Worm (Caenorhabditis elegans) whole organism, L1 larva: ENCODE results near the gene T05A12.4.
A peak's percentile ranks its signal among the peaks of the same experiment; 100 is the strongest.

Source experiments
- C04F5.9 ChIP-seq: sonication (generic microtip); optimal IDR thresholded peaks from 2 replicates; lab custom pipeline; 2016; ENCODE audit warnings: missing genetic modification characterization, missing compliant biosample characterization
- C16A3.4 ChIP-seq: fragments of 150-350 bp; optimal IDR thresholded peaks from 2 replicates; lab custom pipeline; 2014; ENCODE audit warnings: missing biosample characterization, missing genetic modification characterization
- C34B4.2 ChIP-seq: sonication (generic microtip); optimal IDR thresholded peaks from 2 replicates; lab custom pipeline; 2017; ENCODE audit warnings: mild to moderate bottlenecking, missing genetic modification characterization, missing compliant biosample characterization
- F16B12.6 ChIP-seq: fragments of 150-350 bp; optimal IDR thresholded peaks from 2 replicates; lab custom pipeline; 2014; ENCODE audit warnings: missing biosample characterization, missing genetic modification characterization
- Y116A8C.19 ChIP-seq: sonication (generic microtip); optimal IDR thresholded peaks from 2 replicates; lab custom pipeline; 2016; ENCODE audit warnings: missing compliant biosample characterization, missing genetic modification characterization, borderline replicate concordance
- aha-1 ChIP-seq: fragments of 150-350 bp; optimal IDR thresholded peaks from 2 replicates; lab custom pipeline; 2014; ENCODE audit warnings: missing biosample characterization, missing genetic modification characterization
- aly-2 ChIP-seq: fragments of 150-350 bp; optimal IDR thresholded peaks from 2 replicates; lab custom pipeline; 2014; ENCODE audit warnings: missing biosample characterization, missing genetic modification characterization
- ama-1 ChIP-seq: fragments of 150-350 bp; optimal IDR thresholded peaks from 2 replicates; lab custom pipeline; 2014
- blmp-1 ChIP-seq: fragments of 150-350 bp; optimal IDR thresholded peaks from 2 replicates; lab custom pipeline; 2014; ENCODE audit warnings: missing biosample characterization, missing genetic modification characterization
- ceh-8 ChIP-seq: fragments of 200-800 bp; sonication (Bioruptor generic); optimal IDR thresholded peaks from 2 replicates; lab custom pipeline; 2018; ENCODE audit warnings: mild to moderate bottlenecking, missing genetic modification characterization, moderate library complexity, missing compliant biosample characterization
- ceh-90 ChIP-seq: sonication (generic microtip); optimal IDR thresholded peaks from 2 replicates; lab custom pipeline; 2016; ENCODE audit warnings: missing genetic modification characterization, missing compliant biosample characterization
- ces-1 ChIP-seq: fragments of 150-350 bp; optimal IDR thresholded peaks from 2 replicates; lab custom pipeline; 2014; ENCODE audit warnings: missing biosample characterization, missing genetic modification reagents, missing genetic modification characterization
- dpl-1 ChIP-seq, 3 experiments: fragments of 150-350 bp in 2 of 3; sonication (generic microtip) in 1 of 3; optimal IDR thresholded peaks; 2 replicates each; lab custom pipeline; 2014 to 2017; ENCODE audit warnings: missing biosample characterization in 3 of 3, missing genetic modification characterization in 3 of 3, missing genetic modification reagents in 3 of 3
- efl-1 ChIP-seq, 4 experiments: fragments of 150-350 bp; optimal IDR thresholded peaks in 3 of 4; peaks in 1 of 4; 1 replicate in 1 of 4; 2 replicates in 3 of 4; lab custom pipeline; 2014; ENCODE audit warnings: missing biosample characterization in 2 of 4, missing genetic modification characterization in 2 of 4, missing genetic modification reagents in 2 of 4
- efl-3 ChIP-seq: fragments of 200-800 bp; sonication (Bioruptor generic); optimal IDR thresholded peaks from 2 replicates; lab custom pipeline; 2018; ENCODE audit warnings: mild to moderate bottlenecking, missing genetic modification characterization, missing compliant biosample characterization
- egl-13 ChIP-seq: sonication (generic microtip); optimal IDR thresholded peaks from 2 replicates; lab custom pipeline; 2016; ENCODE audit warnings: missing genotype, missing genetic modification reagents, missing genetic modification characterization, missing compliant biosample characterization
- egl-27 ChIP-seq, 2 experiments: fragments of 150-350 bp in 1 of 2; sonication (generic microtip); optimal IDR thresholded peaks; 3 replicates each; lab custom pipeline; 2017 to 2018; ENCODE audit warnings: missing biosample characterization in 2 of 2, missing genetic modification characterization in 2 of 2, missing genetic modification reagents in 2 of 2
- ets-5 ChIP-seq: fragments of 200-800 bp; sonication (Bioruptor generic); IDR thresholded peaks from 2 replicates; pipeline ENCODE4 v1.3.6; 2022; ENCODE audit warnings: missing genetic modification characterization, missing compliant biosample characterization
- fkh-10 ChIP-seq: sonication (generic microtip); optimal IDR thresholded peaks from 2 replicates; lab custom pipeline; 2017; ENCODE audit warnings: missing biosample characterization, missing genetic modification reagents, missing genetic modification characterization
- fkh-8 ChIP-seq: sonication (generic microtip); optimal IDR thresholded peaks from 2 replicates; lab custom pipeline; 2016; ENCODE audit warnings: mild to moderate bottlenecking, missing genetic modification characterization, missing compliant biosample characterization
- fos-1 ChIP-seq: fragments of 150-350 bp; optimal IDR thresholded peaks from 2 replicates; lab custom pipeline; 2014; ENCODE audit warnings: missing biosample characterization, missing genetic modification characterization
- grh-1 ChIP-seq: fragments of 200-800 bp; sonication (Bioruptor generic); IDR thresholded peaks from 2 replicates; pipeline ENCODE4 v1.3.6; 2022; ENCODE audit warnings: missing genetic modification reagents, missing genetic modification characterization, missing compliant biosample characterization
- hlh-17 ChIP-seq: fragments of 200-800 bp; sonication (Bioruptor generic); optimal IDR thresholded peaks from 2 replicates; lab custom pipeline; 2018; ENCODE audit warnings: missing genetic modification characterization, mild to moderate bottlenecking, missing compliant biosample characterization, moderate library complexity, borderline replicate concordance
- hpl-2 ChIP-seq: fragments of 150-350 bp; optimal IDR thresholded peaks from 2 replicates; lab custom pipeline; 2014; ENCODE audit warnings: missing biosample characterization, missing genetic modification reagents, missing genetic modification characterization
- irx-1 ChIP-seq: sonication (generic microtip); optimal IDR thresholded peaks from 2 replicates; lab custom pipeline; 2016; ENCODE audit warnings: missing genetic modification characterization, missing compliant biosample characterization
- isw-1 ChIP-seq: fragments of 200-800 bp; sonication (Bioruptor generic); IDR thresholded peaks from 2 replicates; pipeline ENCODE4 v1.3.6; 2022; ENCODE audit warnings: missing genetic modification characterization, missing compliant biosample characterization
- jun-1 ChIP-seq: fragments of 150-350 bp; optimal IDR thresholded peaks from 2 replicates; lab custom pipeline; 2014; ENCODE audit warnings: missing biosample characterization, missing genetic modification reagents, missing genetic modification characterization
- lin-15B ChIP-seq: fragments of 150-350 bp; sonication (generic microtip); optimal IDR thresholded peaks from 3 replicates; lab custom pipeline; 2014; ENCODE audit warnings: missing biosample characterization, missing genetic modification characterization
- lin-35 ChIP-seq, 2 experiments: fragments of 150-350 bp; optimal IDR thresholded peaks; 2 replicates each; lab custom pipeline; 2014; ENCODE audit warnings: missing biosample characterization in 2 of 2, missing genetic modification characterization in 2 of 2, missing genetic modification reagents in 2 of 2
- lin-39 ChIP-seq: fragments of 150-350 bp; optimal IDR thresholded peaks from 2 replicates; lab custom pipeline; 2014; ENCODE audit warnings: missing biosample characterization, missing genetic modification reagents, missing genetic modification characterization
- lir-3 ChIP-seq: sonication (generic microtip); optimal IDR thresholded peaks from 2 replicates; lab custom pipeline; 2016; ENCODE audit warnings: mild to moderate bottlenecking, missing genetic modification characterization, moderate library complexity, missing compliant biosample characterization; ENCODE audit not compliant: poor library complexity
- lsy-2 ChIP-seq, 2 experiments: fragments of 150-350 bp; optimal IDR thresholded peaks; 2 replicates each; lab custom pipeline; 2014; ENCODE audit warnings: missing biosample characterization in 2 of 2, missing genetic modification characterization in 2 of 2
- mef-2 ChIP-seq: fragments of 150-350 bp; optimal IDR thresholded peaks from 2 replicates; lab custom pipeline; 2014; ENCODE audit warnings: missing biosample characterization, missing genetic modification characterization
- nhr-12 ChIP-seq: sonication (generic microtip); optimal IDR thresholded peaks from 2 replicates; lab custom pipeline; 2017; ENCODE audit warnings: missing biosample characterization, missing genetic modification characterization
- nhr-19 ChIP-seq: fragments of 200-800 bp; sonication (Bioruptor generic); conservative IDR thresholded peaks from 2 replicates; pipeline ENCODE4 v1.3.6; 2022; ENCODE audit warnings: missing genetic modification characterization, missing compliant biosample characterization
- nhr-20 ChIP-seq: sonication (generic microtip); optimal IDR thresholded peaks from 2 replicates; lab custom pipeline; 2016; ENCODE audit warnings: mild to moderate bottlenecking, missing genetic modification characterization, missing compliant biosample characterization
- nhr-28 ChIP-seq: fragments of 150-350 bp; optimal IDR thresholded peaks from 2 replicates; lab custom pipeline; 2014; ENCODE audit warnings: missing biosample characterization, missing genetic modification characterization
- nhr-47 ChIP-seq: sonication (generic microtip); optimal IDR thresholded peaks from 2 replicates; lab custom pipeline; 2016; ENCODE audit warnings: mild to moderate bottlenecking, missing genetic modification characterization, moderate library complexity, missing compliant biosample characterization
- nhr-71 ChIP-seq: sonication (generic microtip); optimal IDR thresholded peaks from 2 replicates; lab custom pipeline; 2016; ENCODE audit warnings: mild to moderate bottlenecking, missing genetic modification characterization, moderate library complexity, missing compliant biosample characterization
- nhr-84 ChIP-seq: sonication (generic microtip); optimal IDR thresholded peaks from 2 replicates; lab custom pipeline; 2017; ENCODE audit warnings: missing biosample characterization, missing genetic modification characterization
- nhr-85 ChIP-seq: sonication (generic microtip); peaks from one replicate; lab custom pipeline; 2016; ENCODE audit warnings: missing genetic modification characterization, inconsistent platforms, missing compliant biosample characterization
- nhr-90 ChIP-seq: sonication (generic microtip); optimal IDR thresholded peaks from 2 replicates; lab custom pipeline; 2016; ENCODE audit warnings: mild to moderate bottlenecking, missing genetic modification characterization, missing compliant biosample characterization; ENCODE audit not compliant: poor library complexity
- pag-3 ChIP-seq: sonication (generic microtip); optimal IDR thresholded peaks from 2 replicates; lab custom pipeline; 2017; ENCODE audit warnings: missing genetic modification characterization, mild to moderate bottlenecking, missing compliant biosample characterization, antibody characterized with exemption, borderline replicate concordance; ENCODE audit not compliant: insufficient read depth
- rnt-1 ChIP-seq: sonication (generic microtip); optimal IDR thresholded peaks from 2 replicates; lab custom pipeline; 2016; ENCODE audit warnings: mild to moderate bottlenecking, missing genetic modification characterization, moderate library complexity, missing compliant biosample characterization
- sox-4 ChIP-seq: sonication (generic microtip); optimal IDR thresholded peaks from 2 replicates; lab custom pipeline; 2016; ENCODE audit warnings: missing genetic modification characterization, missing compliant biosample characterization
- sptf-1 ChIP-seq: fragments of 150-350 bp; optimal IDR thresholded peaks from 2 replicates; lab custom pipeline; 2014; ENCODE audit warnings: missing biosample characterization, missing genetic modification characterization
- sup-37 ChIP-seq: fragments of 200-800 bp; sonication (Bioruptor generic); optimal IDR thresholded peaks from 2 replicates; lab custom pipeline; 2018; ENCODE audit warnings: mild to moderate bottlenecking, missing genetic modification characterization, missing compliant biosample characterization
- tbx-2 ChIP-seq: sonication (generic microtip); optimal IDR thresholded peaks from 2 replicates; lab custom pipeline; 2016; ENCODE audit warnings: missing genetic modification characterization, missing compliant biosample characterization
- unc-30 ChIP-seq: sonication (generic microtip); optimal IDR thresholded peaks from 2 replicates; lab custom pipeline; 2017; ENCODE audit warnings: missing biosample characterization, missing genetic modification characterization
- unc-86 ChIP-seq: sonication (generic microtip); optimal IDR thresholded peaks from 2 replicates; lab custom pipeline; 2016; ENCODE audit warnings: missing genetic modification characterization, missing compliant biosample characterization
- vab-15 ChIP-seq: sonication (generic microtip); optimal IDR thresholded peaks from 2 replicates; lab custom pipeline; 2017; ENCODE audit warnings: missing genotype, mild to moderate bottlenecking, missing genetic modification characterization, missing compliant biosample characterization
- zag-1 ChIP-seq: fragments of 150-350 bp; optimal IDR thresholded peaks from 2 replicates; lab custom pipeline; 2014; ENCODE audit warnings: missing biosample characterization, missing genetic modification characterization
- zip-4 ChIP-seq: fragments of 200-800 bp; sonication (Bioruptor generic); optimal IDR thresholded peaks from 2 replicates; lab custom pipeline; 2018; ENCODE audit warnings: mild to moderate bottlenecking, missing genetic modification characterization, moderate library complexity, missing compliant biosample characterization

The T05A12.4 gene

DNA sequence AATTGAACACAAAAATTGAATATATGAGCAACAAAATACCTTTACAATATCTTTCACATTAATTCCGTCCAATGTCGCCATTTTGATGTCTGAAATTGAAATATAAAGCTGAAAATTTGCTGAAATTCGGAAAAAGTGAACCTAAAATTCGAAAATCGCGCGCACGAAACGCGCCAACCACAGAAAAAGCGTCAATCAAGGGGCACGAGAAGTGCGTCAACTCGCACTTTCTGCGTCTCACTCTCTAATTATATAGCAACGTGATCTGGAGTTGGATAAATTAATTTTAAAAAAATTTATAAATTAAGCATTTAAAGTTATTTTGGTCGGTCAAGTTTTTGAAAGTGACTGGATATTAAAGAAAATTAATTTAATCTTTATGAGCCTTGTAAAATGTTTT is 31.6 kb downstream of the T05A12.4 start, which contains the start of gene ruvb-2 (continued):
- TF ChIP-seq egl-27 (tag; optimal IDR thresholded peaks at IDR 0.05; lab: Kevin White, UChicago) = no peak
- TF ChIP-seq F16B12.6 (tag; lab: Kevin White, UChicago) = peak; percentile 69
- peak; percentile 93 for TF ChIP-seq nhr-47
- TF ChIP-seq ama-1 = peak; percentile 14
- peak; percentile 89 for TF ChIP-seq nhr-90
- TF ChIP-seq nhr-12 (tag; lab: Kevin White, UChicago) = no peak
- no peak for TF ChIP-seq vab-15 (tag; lab: Kevin White, UChicago)
- TF ChIP-seq lin-39 = peak; percentile 93
- peak; percentile 92 for TF ChIP-seq nhr-85 (tag; lab: Kevin White, UChicago)
- peak; percentile 89 to 92 (median 91) for TF ChIP-seq dpl-1 (GFP tag; optimal IDR thresholded peaks at IDR 0.05; lab: Kevin White, UChicago)
- TF ChIP-seq mef-2 (tag; lab: Kevin White, UChicago) = peak; percentile 37
- peak; percentile 69 for TF ChIP-seq fos-1 (tag; lab: Kevin White, UChicago)
- TF ChIP-seq egl-13 (tag; lab: Kevin White, UChicago) = peak; percentile 80
- TF ChIP-seq nhr-71 (tag; lab: Kevin White, UChicago) = peak; percentile 94
- peak; percentile 92 to 94 for TF ChIP-seq lsy-2 (tag; optimal IDR thresholded peaks at IDR 0.05; lab: Kevin White, UChicago)
- TF ChIP-seq nhr-28 (tag; lab: Kevin White, UChicago) = no peak
- no peak for TF ChIP-seq pag-3 (tag; lab: Kevin White, UChicago)
- TF ChIP-seq nhr-20 = peak; percentile 88
- no peak for TF ChIP-seq C34B4.2 (tag; lab: Kevin White, UChicago)
- peak; percentile 42 for TF ChIP-seq hpl-2 (GFP tag; lab: Kevin White, UChicago)
- no peak for TF ChIP-seq nhr-84
- peak; percentile 59 for TF ChIP-seq aly-2 (tag; lab: Kevin White, UChicago)
- TF ChIP-seq fkh-10 (GFP tag; lab: Kevin White, UChicago) = peak; percentile 37
- peak; percentile 89 for TF ChIP-seq nhr-19 (GFP tag; lab: Robert Waterston, UW)
- peak; percentile 23 for TF ChIP-seq zag-1
- TF ChIP-seq sox-4 = peak; percentile 69
- peak; percentile 4 for TF ChIP-seq aha-1 (tag; lab: Kevin White, UChicago)
- no peak for TF ChIP-seq hlh-17
- peak; percentile 64 for TF ChIP-seq zip-4 (GFP tag; lab: Kevin White, UChicago)
- peak; percentile 84 for TF ChIP-seq irx-1
- peak; percentile 77 for TF ChIP-seq jun-1
- peak; percentile 82 for TF ChIP-seq grh-1 (GFP tag; lab: Robert Waterston, UW)
- peak; percentile 55 for TF ChIP-seq C04F5.9
- peak; percentile 88 for TF ChIP-seq tbx-2 (tag; lab: Kevin White, UChicago)
- TF ChIP-seq efl-1 (optimal IDR thresholded peaks at IDR 0.05; lab: Kevin White, UChicago) = peak; percentile 88 to 91
- peak; percentile 92 to 99 for TF ChIP-seq efl-1 (GFP tag; optimal IDR thresholded peaks at IDR 0.05 in 1 of 2; lab: Kevin White, UChicago)
- peak; percentile 90 for TF ChIP-seq blmp-1 (tag; lab: Kevin White, UChicago)
- peak; percentile 92 for TF ChIP-seq rnt-1
- peak; percentile 91 to 95 for TF ChIP-seq lin-35 (GFP tag; optimal IDR thresholded peaks at IDR 0.05; lab: Kevin White, UChicago)
- TF ChIP-seq sup-37 (GFP tag; lab: Kevin White, UChicago) = peak; percentile 1
- TF ChIP-seq Y116A8C.19 = no peak
- TF ChIP-seq isw-1 (GFP tag; lab: Robert Waterston, UW) = peak; percentile 85
- TF ChIP-seq ets-5 (GFP tag; lab: Robert Waterston, UW) = no peak
- TF ChIP-seq lin-15B (tag; lab: Kevin White, UChicago) = peak; percentile 91
- peak; percentile 92 for TF ChIP-seq C16A3.4 (tag; lab: Kevin White, UChicago)
- TF ChIP-seq efl-3 (GFP tag; lab: Kevin White, UChicago) = no peak
- TF ChIP-seq sptf-1 = no peak
- peak; percentile 88 for TF ChIP-seq fkh-8 (tag; lab: Kevin White, UChicago)
- peak; percentile 8 for TF ChIP-seq ceh-90 (tag; lab: Kevin White, UChicago)
- TF ChIP-seq ces-1 (GFP tag; lab: Kevin White, UChicago) = no peak
- peak; percentile 84 for TF ChIP-seq unc-86 (tag; lab: Kevin White, UChicago)
- TF ChIP-seq unc-30 (tag; lab: Kevin White, UChicago) = no peak
- peak; percentile 81 for TF ChIP-seq ceh-8 (GFP tag; lab: Kevin White, UChicago)
- TF ChIP-seq lir-3 = peak; percentile 61
